Fruit fly (Drosophila melanogaster) whole organism, embryonic: ENCODE data around the gene CG10651.
A peak's percentile ranks its signal among the peaks of the same experiment; 100 is the strongest.

Experiments
- Antp ChIP-seq: fragments of 200-800 bp; sonication (Bioruptor generic); optimal IDR thresholded peaks from 3 replicates; lab custom pipeline; 2016; ENCODE audit warnings: missing biosample characterization, missing genetic modification characterization
- B-H1 ChIP-seq: fragments of 200-800 bp; sonication (Bioruptor generic); IDR thresholded peaks from 3 replicates; pipeline ENCODE4 v1.3.6; 2022; ENCODE audit warnings: missing biosample characterization, missing genetic modification characterization
- Bteb2 ChIP-seq: fragments of 200-800 bp; sonication (Bioruptor generic); optimal IDR thresholded peaks from 2 replicates; lab custom pipeline; 2016; ENCODE audit warnings: missing biosample characterization, missing genetic modification characterization
- CG10267 ChIP-seq: fragments of 200-800 bp; sonication (Bioruptor generic); optimal IDR thresholded peaks from 2 replicates; lab custom pipeline; 2018; ENCODE audit warnings: missing biosample characterization, mild to moderate bottlenecking, missing genetic modification characterization, moderate library complexity
- CG11398 ChIP-seq: fragments of 200-800 bp; sonication (Bioruptor generic); optimal IDR thresholded peaks from 2 replicates; lab custom pipeline; 2016; ENCODE audit warnings: missing biosample characterization, missing genetic modification characterization
- CG11456 ChIP-seq: fragments of 200-800 bp; sonication (Bioruptor generic); IDR thresholded peaks from 3 replicates; pipeline ENCODE4 v1.3.6; 2022; ENCODE audit warnings: missing biosample characterization, missing genetic modification characterization
- CG13624 ChIP-seq: fragments of 200-800 bp; sonication (Bioruptor generic); optimal IDR thresholded peaks from 2 replicates; lab custom pipeline; 2016; ENCODE audit warnings: missing biosample characterization, missing genetic modification characterization
- CG13894 ChIP-seq: fragments of 200-800 bp; sonication (Bioruptor generic); optimal IDR thresholded peaks from 3 replicates; lab custom pipeline; 2018; ENCODE audit warnings: missing biosample characterization, mild to moderate bottlenecking, missing genetic modification characterization, moderate library complexity
- CG2129 ChIP-seq: fragments of 200-800 bp; sonication (Bioruptor generic); IDR thresholded peaks from 2 replicates; pipeline ENCODE4 v1.3.6; 2022; ENCODE audit warnings: missing biosample characterization, missing genetic modification characterization; ENCODE audit not compliant: partially characterized antibody
- CG31365 ChIP-seq: fragments of 200-800 bp; sonication (Bioruptor generic); optimal IDR thresholded peaks from 2 replicates; lab custom pipeline; 2018; ENCODE audit warnings: missing biosample characterization, mild to moderate bottlenecking, missing genetic modification characterization
- CG32532 ChIP-seq: fragments of 200-800 bp; sonication (Bioruptor generic); IDR thresholded peaks from 2 replicates; pipeline ENCODE4 v1.3.6; 2022; ENCODE audit warnings: missing biosample characterization, missing genetic modification characterization
- CG34224 ChIP-seq: fragments of 200-800 bp; sonication (Bioruptor generic); IDR thresholded peaks from 3 replicates; pipeline ENCODE4 v1.3.6; 2022; ENCODE audit warnings: missing biosample characterization, missing genetic modification characterization; ENCODE audit not compliant: partially characterized antibody
- CG34422 ChIP-seq: fragments of 200-800 bp; sonication (Bioruptor generic); IDR thresholded peaks from 3 replicates; pipeline ENCODE4 v1.3.6; 2022; ENCODE audit warnings: missing biosample characterization, missing genetic modification characterization
- D19A ChIP-seq: fragments of 200-800 bp; optimal IDR thresholded peaks from 3 replicates; lab custom pipeline; 2019; ENCODE audit warnings: missing biosample characterization, mild to moderate bottlenecking, missing genetic modification characterization, moderate library complexity
- Deaf1 ChIP-seq: fragments of 200-800 bp; optimal IDR thresholded peaks from 3 replicates; lab custom pipeline; 2019; ENCODE audit warnings: missing biosample characterization, mild to moderate bottlenecking, missing genetic modification characterization, moderate library complexity
- Dip2 ChIP-seq: fragments of 200-800 bp; sonication (Bioruptor generic); IDR thresholded peaks from 2 replicates; pipeline ENCODE4 v1.3.6; 2022; ENCODE audit warnings: missing biosample characterization, missing genetic modification characterization
- Hsf ChIP-seq: fragments of 200-800 bp; sonication (Bioruptor generic); optimal IDR thresholded peaks from 3 replicates; lab custom pipeline; 2016; ENCODE audit warnings: missing biosample characterization, missing genetic modification characterization
- Jarid2 ChIP-seq: fragments of 200-800 bp; sonication (Bioruptor generic); optimal IDR thresholded peaks from 3 replicates; lab custom pipeline; 2017; ENCODE audit warnings: mild to moderate bottlenecking, missing biosample characterization, missing genetic modification reagents, missing genetic modification characterization
- Kr ChIP-seq: fragments of 200-800 bp; sonication (Bioruptor generic); optimal IDR thresholded peaks from 2 replicates; lab custom pipeline; 2017; ENCODE audit warnings: missing biosample characterization, mild to moderate bottlenecking, missing genetic modification characterization
- MTF-1 ChIP-seq: fragments of 200-800 bp; sonication (Bioruptor generic); optimal IDR thresholded peaks from 2 replicates; lab custom pipeline; 2018; ENCODE audit warnings: missing biosample characterization, mild to moderate bottlenecking, missing genetic modification characterization, borderline replicate concordance
- Mrtf ChIP-seq: fragments of 200-800 bp; sonication (Bioruptor generic); IDR thresholded peaks from 3 replicates; pipeline ENCODE4 v1.3.6; 2022; ENCODE audit warnings: missing biosample characterization, missing genetic modification characterization
- Pdp1 ChIP-seq, 2 experiments: fragments of 200-800 bp; sonication (Bioruptor generic); optimal IDR thresholded peaks; 3 replicates each; lab custom pipeline; 2016; ENCODE audit warnings: missing biosample characterization in 2 of 2, missing genetic modification characterization in 2 of 2, mild to moderate bottlenecking in 1 of 2, moderate library complexity in 1 of 2
- Usf ChIP-seq: fragments of 200-800 bp; sonication (Bioruptor generic); optimal IDR thresholded peaks from 2 replicates; lab custom pipeline; 2017; ENCODE audit warnings: missing genotype, missing biosample characterization, missing genetic modification characterization
- YL-1 ChIP-seq: fragments of 200-800 bp; sonication (Bioruptor generic); optimal IDR thresholded peaks from 3 replicates; lab custom pipeline; 2017; ENCODE audit warnings: missing biosample characterization, mild to moderate bottlenecking, missing genetic modification characterization
- ac ChIP-seq: fragments of 200-800 bp; sonication (Bioruptor generic); optimal IDR thresholded peaks from 3 replicates; lab custom pipeline; 2017; ENCODE audit warnings: missing biosample characterization, mild to moderate bottlenecking, missing genetic modification characterization
- ase ChIP-seq: fragments of 200-800 bp; sonication (Bioruptor generic); IDR thresholded peaks from 3 replicates; pipeline ENCODE4 v1.3.6; 2022; ENCODE audit warnings: missing biosample characterization, missing genetic modification characterization
- bsh ChIP-seq, 2 experiments: fragments of 200-800 bp; sonication (Bioruptor generic); optimal IDR thresholded peaks; 2 replicates each; lab custom pipeline; 2017 to 2018; ENCODE audit warnings: mild to moderate bottlenecking in 2 of 2, missing biosample characterization in 2 of 2, missing genetic modification characterization in 2 of 2, moderate library complexity in 1 of 2
- chif ChIP-seq, 2 experiments: fragments of 200-800 bp; sonication (Bioruptor generic); optimal IDR thresholded peaks; 3 replicates each; lab custom pipeline; 2016; ENCODE audit warnings: missing biosample characterization in 2 of 2, missing genetic modification characterization in 2 of 2
- crp ChIP-seq, 2 experiments: fragments of 200-800 bp; sonication (Bioruptor generic); optimal IDR thresholded peaks; 2 replicates in 1 of 2; 3 replicates in 1 of 2; lab custom pipeline; 2017; ENCODE audit warnings: missing biosample characterization in 2 of 2, missing genetic modification characterization in 2 of 2, mild to moderate bottlenecking in 1 of 2, moderate library complexity in 1 of 2
- dan ChIP-seq: fragments of 200-800 bp; sonication (Bioruptor generic); IDR thresholded peaks from 2 replicates; pipeline ENCODE4 v1.3.6; 2022; ENCODE audit warnings: missing biosample characterization, missing genetic modification characterization
- dati ChIP-seq: fragments of 200-800 bp; sonication (Bioruptor generic); IDR thresholded peaks from 2 replicates; pipeline ENCODE4 v1.3.6; 2022; ENCODE audit warnings: missing biosample characterization, missing genetic modification characterization
- dpn ChIP-seq, 2 experiments: fragments of 200-800 bp; sonication (Bioruptor generic); optimal IDR thresholded peaks; 3 replicates each; lab custom pipeline; 2016; ENCODE audit warnings: missing biosample characterization in 2 of 2, missing genetic modification characterization in 2 of 2
- gsb-n ChIP-seq: fragments of 200-800 bp; sonication (Bioruptor generic); optimal IDR thresholded peaks from 3 replicates; lab custom pipeline; 2018; ENCODE audit warnings: missing biosample characterization, mild to moderate bottlenecking, missing genetic modification characterization
- hb ChIP-seq: fragments of 200-800 bp; sonication (Bioruptor generic); IDR thresholded peaks from 3 replicates; pipeline ENCODE4 v1.3.6; 2022; ENCODE audit warnings: missing biosample characterization, missing genetic modification characterization; ENCODE audit not compliant: partially characterized antibody
- jing ChIP-seq: fragments of 200-800 bp; sonication (Bioruptor generic); optimal IDR thresholded peaks from 2 replicates; lab custom pipeline; 2018; ENCODE audit warnings: missing biosample characterization, mild to moderate bottlenecking, missing genetic modification characterization
- mld ChIP-seq: fragments of 200-800 bp; sonication (Bioruptor generic); IDR thresholded peaks from 3 replicates; pipeline ENCODE4 v1.3.6; 2022; ENCODE audit warnings: missing biosample characterization, missing genetic modification characterization; ENCODE audit not compliant: partially characterized antibody
- nerfin-1 ChIP-seq: fragments of 200-800 bp; sonication (Bioruptor generic); optimal IDR thresholded peaks from 3 replicates; lab custom pipeline; 2019; ENCODE audit warnings: missing biosample characterization, mild to moderate bottlenecking, missing genetic modification characterization, moderate library complexity
- nerfin-2 ChIP-seq: fragments of 200-800 bp; sonication (Bioruptor generic); IDR thresholded peaks from 2 replicates; pipeline ENCODE4 v1.3.6; 2022; ENCODE audit warnings: missing biosample characterization, missing genetic modification characterization; ENCODE audit not compliant: partially characterized antibody
- otp ChIP-seq: fragments of 200-800 bp; sonication (Bioruptor generic); IDR thresholded peaks from 3 replicates; pipeline ENCODE4, ENCODE4 v1.3.6; 2022; ENCODE audit warnings: missing biosample characterization, missing genetic modification characterization
- pan ChIP-seq, 4 experiments: fragments of >200 bp in 3 of 4; fragments of 200-800 bp in 1 of 4; sonication (Bioruptor generic) in 1 of 4; optimal IDR thresholded peaks in 3 of 4; IDR thresholded peaks in 1 of 4; 2 replicates each; pipeline versions ENCODE4 v1.3.6 to Lab custom; 2017 to 2022; ENCODE audit warnings: missing biosample characterization in 2 of 4, missing genetic modification characterization in 2 of 4, mixed read lengths in 1 of 4
- pb ChIP-seq: fragments of 200-800 bp; sonication (Bioruptor generic); optimal IDR thresholded peaks from 3 replicates; lab custom pipeline; 2016; ENCODE audit warnings: missing biosample characterization, missing genetic modification characterization
- pum ChIP-seq: fragments of 200-800 bp; sonication (Bioruptor generic); optimal IDR thresholded peaks from 2 replicates; lab custom pipeline; 2016; ENCODE audit warnings: missing biosample characterization, missing genetic modification characterization
- run ChIP-seq: fragments of 200-800 bp; sonication (Bioruptor generic); optimal IDR thresholded peaks from 3 replicates; lab custom pipeline; 2018; ENCODE audit warnings: missing biosample characterization, mild to moderate bottlenecking, missing genetic modification characterization
- sens ChIP-seq: fragments of 200-800 bp; sonication (Bioruptor generic); peaks from one replicate; lab custom pipeline; 2016; ENCODE audit warnings: missing biosample characterization, missing genetic modification characterization
- shn ChIP-seq: fragments of 200-800 bp; sonication (Bioruptor generic); optimal IDR thresholded peaks from 3 replicates; lab custom pipeline; 2016; ENCODE audit warnings: missing biosample characterization, missing genetic modification characterization
- sim ChIP-seq: fragments of 200-800 bp; sonication (Bioruptor generic); IDR thresholded peaks from 2 replicates; pipeline ENCODE4 v1.3.6; 2022; ENCODE audit warnings: missing biosample characterization, missing genetic modification characterization
- tgo ChIP-seq: fragments of 200-800 bp; sonication (Bioruptor generic); IDR thresholded peaks from 3 replicates; pipeline ENCODE4 v1.3.6; 2022; ENCODE audit warnings: missing biosample characterization, missing genetic modification characterization
- wdn ChIP-seq: fragments of 200-800 bp; sonication (Bioruptor generic); IDR thresholded peaks from 2 replicates; pipeline ENCODE4 v1.3.6; 2022; ENCODE audit warnings: missing biosample characterization, missing genetic modification characterization
- wek ChIP-seq: fragments of 200-800 bp; sonication (Bioruptor generic); optimal IDR thresholded peaks from 3 replicates; lab custom pipeline; 2018; ENCODE audit warnings: missing biosample characterization, mild to moderate bottlenecking, missing genetic modification characterization, moderate library complexity

Gene CG10651

DNA sequence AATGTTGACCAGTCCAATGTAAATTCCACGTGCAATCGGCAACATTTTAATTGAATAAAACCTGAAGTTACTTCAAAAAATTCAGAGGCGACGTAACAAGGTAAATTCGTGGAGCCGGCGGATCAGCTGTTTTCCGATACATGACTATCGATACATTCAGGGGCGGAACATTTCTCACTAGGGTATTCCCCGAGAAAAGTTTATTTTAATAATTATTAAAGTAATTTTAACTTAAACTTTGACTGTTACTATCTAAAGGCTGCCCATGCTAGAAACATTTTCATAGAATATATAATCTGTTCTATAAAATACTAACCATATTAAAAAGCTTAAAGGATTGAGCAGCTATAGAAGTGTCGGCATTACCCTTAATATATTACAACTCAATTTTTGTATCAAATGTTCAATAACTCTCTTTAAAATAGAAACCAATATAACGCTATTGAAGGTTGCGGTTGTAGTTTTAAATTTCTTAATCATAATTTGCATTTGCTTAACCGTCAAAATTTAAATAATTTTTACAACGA is 37.6 kb downstream of the CG10651 start, which contains the start of the genes mRpS18B and Kua (continued):
- TF ChIP-seq Kr (GFP tag; lab: Kevin White, UChicago) (no peak), D19A (peak; percentile 33), CG2129 (GFP tag; lab: Robert Waterston, UW) (peak; percentile 40), Bteb2 (GFP tag; lab: Kevin White, UChicago) (no peak), CG11456 (GFP tag; lab: Robert Waterston, UW) (peak; percentile 80), MTF-1 (GFP tag; lab: Kevin White, UChicago) (no peak), gsb-n (tag; lab: Kevin White, UChicago) (peak; percentile 2), wdn (GFP tag; lab: Robert Waterston, UW) (no peak), dati (no peak), crp (GFP tag; optimal IDR thresholded peaks at IDR 0.05; lab: Kevin White, UChicago) (peak; percentile 64 to 94), Dip2 (GFP tag; lab: Robert Waterston, UW) (no peak), CG31365 (tag; lab: Kevin White, UChicago) (no peak), run (tag; lab: Kevin White, UChicago) (no peak), jing (GFP tag; lab: Kevin White, UChicago) (no peak), Mrtf (GFP tag; lab: Robert Waterston, UW) (no peak)

DNA sequence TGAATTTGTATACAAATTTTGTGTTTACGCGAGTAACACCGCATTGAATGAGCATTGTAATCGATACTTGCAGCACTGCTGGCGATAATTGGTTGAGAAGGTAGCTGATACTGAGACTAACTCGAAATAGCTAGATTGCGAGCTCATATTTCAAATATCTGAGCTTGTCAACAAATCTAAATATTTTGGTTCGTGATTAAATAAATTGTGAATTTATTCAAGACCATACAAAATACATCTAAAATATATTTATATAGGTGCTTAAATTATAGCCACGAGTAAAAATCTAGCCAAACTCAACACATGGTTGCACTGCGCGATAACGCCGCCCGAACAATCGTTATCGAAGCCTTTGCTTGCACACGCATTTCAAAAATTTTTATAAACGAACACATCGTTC is 40.9 kb downstream of the CG10651 start, which contains the start of the genes Taf13 and nesd:
Gene Taf13 (minus strand): TSS at position 56 of the 400 bp plus-strand sequence.
Gene nesd (plus strand): TSS at position 179 of the 400 bp plus-strand sequence.
- TF ChIP-seq dan (GFP tag; lab: Robert Waterston, UW) (no peak), CG10267 (tag; lab: Kevin White, UChicago) (peak; percentile 56), ase (GFP tag; lab: Robert Waterston, UW) (no peak), dpn (GFP tag; optimal IDR thresholded peaks at IDR 0.05; lab: Kevin White, UChicago) (peak; percentile 6 to 38), pum (GFP tag; lab: Kevin White, UChicago) (no peak), Usf (GFP tag; lab: Kevin White, UChicago) (no peak), nerfin-1 (tag; lab: Kevin White, UChicago) (peak; percentile 39), wek (GFP tag; lab: Kevin White, UChicago) (no peak), Jarid2 (GFP tag; lab: Kevin White, UChicago) (no peak), Hsf (peak; percentile 52), sim (GFP tag; lab: Robert Waterston, UW) (no peak), CG34224 (GFP tag; lab: Robert Waterston, UW) (peak; percentile 73), CG11398 (GFP tag; lab: Kevin White, UChicago) (no peak), Antp (no peak), B-H1 (GFP tag; lab: Robert Waterston, UW) (no peak), pb (GFP tag; lab: Kevin White, UChicago) (no peak), shn (GFP tag; lab: Kevin White, UChicago) (no peak), Pdp1 (GFP tag; optimal IDR thresholded peaks at IDR 0.05; lab: Kevin White, UChicago) (peak; percentile 14 to 40), CG13894 (tag; lab: Kevin White, UChicago) (peak; percentile 50), otp (GFP tag; lab: Robert Waterston, UW) (no peak), hb (GFP tag; lab: Robert Waterston, UW) (peak; percentile 55; the same call in 1 of the 3 replicates), nerfin-2 (GFP tag; lab: Robert Waterston, UW) (peak; percentile 64), CG34422 (GFP tag; lab: Robert Waterston, UW) (no peak), mld (GFP tag; lab: Robert Waterston, UW) (no peak; the same call in 2 of the 3 replicates), tgo (GFP tag; lab: Robert Waterston, UW) (no peak), Deaf1 (tag; lab: Kevin White, UChicago) (no peak), chif (GFP tag; optimal IDR thresholded peaks at IDR 0.05; lab: Kevin White, UChicago) (peak in 1 of 2 experiments; percentile 26), YL-1 (GFP tag; lab: Kevin White, UChicago) (peak; percentile 48), pan (optimal IDR thresholded peaks at IDR 0.05; lab: Kevin White, UChicago) (no peak), pan (GFP tag; optimal IDR thresholded peaks at IDR 0.05 in 1 of 2, IDR thresholded peaks at IDR 0.05 in 1 of 2) (no peak), ac (GFP tag; lab: Kevin White, UChicago) (no peak), sens (GFP tag; lab: Kevin White, UChicago) (peak; percentile 87), CG13624 (GFP tag; lab: Kevin White, UChicago) (peak; percentile 25), bsh (GFP tag; optimal IDR thresholded peaks at IDR 0.05; lab: Kevin White, UChicago) (peak in 1 of 2 experiments; percentile 8), CG32532 (no peak)
